Fruit fly (Drosophila melanogaster): ENCODE data around the gene amx.

amx gene

DNA sequence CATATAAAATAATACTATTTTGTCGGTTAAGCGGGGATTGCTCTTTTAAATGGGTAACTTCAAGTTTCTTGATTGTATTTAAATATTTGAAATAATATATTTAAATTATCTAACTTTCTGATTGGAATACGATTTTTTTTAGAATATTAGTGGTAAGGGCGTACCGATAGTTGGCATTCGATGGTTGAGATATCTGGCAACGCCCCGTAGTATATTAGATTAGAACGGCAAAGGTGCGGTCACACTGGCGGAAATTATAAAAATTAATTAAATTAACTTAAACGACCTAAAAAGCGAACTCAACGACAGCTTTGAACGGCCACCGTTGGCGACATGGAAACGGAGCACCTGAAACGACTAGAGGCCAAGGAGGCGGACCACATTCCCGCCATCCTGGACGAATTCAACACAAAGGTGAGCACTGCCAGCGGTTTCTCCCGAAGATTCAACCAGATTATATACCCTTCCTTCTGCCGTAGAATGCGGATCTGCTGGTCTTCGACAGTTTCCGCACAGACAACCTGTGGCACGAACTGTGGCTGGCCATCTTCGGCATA is 8.9 kb upstream of the amx start, which contains the start of gene ric8a (continued):
- TF ChIP-seq maf-S (GFP tag; optimal IDR thresholded peaks at IDR 0.05) (no peak), CG18262 (tag; optimal IDR thresholded peaks at IDR 0.05) (no peak), CG30403 (GFP tag; optimal IDR thresholded peaks at IDR 0.05) (no peak), Mrtf (GFP tag; IDR thresholded peaks at IDR 0.05) (no peak), Dek (tag; optimal IDR thresholded peaks at IDR 0.05) (peak; percentile 26), NfI (GFP tag; optimal IDR thresholded peaks at IDR 0.05) (no peak), CG9215 (GFP tag; IDR thresholded peaks at IDR 0.05) (no peak), unpg (GFP tag; optimal IDR thresholded peaks at IDR 0.05) (no peak), Hand (GFP tag; optimal IDR thresholded peaks at IDR 0.05) (no peak), Scr (GFP tag; IDR thresholded peaks at IDR 0.05; ENCODE audit: partially characterized antibody) (peak; percentile 81), CG10366 (GFP tag; IDR thresholded peaks at IDR 0.05) (no peak), Blimp-1 (GFP tag; optimal IDR thresholded peaks at IDR 0.05) (no peak), CG7928 (GFP tag; optimal IDR thresholded peaks at IDR 0.05) (no peak), CG13775 (GFP tag; optimal IDR thresholded peaks at IDR 0.05) (no peak), trem (tag; optimal IDR thresholded peaks at IDR 0.05) (peak; percentile 67), Chrac-16 (GFP tag; optimal IDR thresholded peaks at IDR 0.05) (no peak), CG18619 (GFP tag; optimal IDR thresholded peaks at IDR 0.05) (no peak), mld (GFP tag; IDR thresholded peaks at IDR 0.05; ENCODE audit: partially characterized antibody) (peak; percentile 65; the same call in 2 of the 3 replicates), CG13287 (GFP tag; IDR thresholded peaks at IDR 0.05; ENCODE audit: partially characterized antibody) (peak; percentile 81), CG15011 (GFP tag; optimal IDR thresholded peaks at IDR 0.05) (no peak), MTF-1 (GFP tag; optimal IDR thresholded peaks at IDR 0.05; ENCODE audit: borderline replicate concordance) (no peak), rib (GFP tag; IDR thresholded peaks at IDR 0.05) (no peak), CG11085 (GFP tag; IDR thresholded peaks at IDR 0.05) (no peak), sna (GFP tag; IDR thresholded peaks at IDR 0.05; ENCODE audit: partially characterized antibody) (peak; percentile 72; the same call in 1 of the 2 replicates), CG5180 (GFP tag; optimal IDR thresholded peaks at IDR 0.05) (no peak), sisA (GFP tag; IDR thresholded peaks at IDR 0.05) (no peak), run (tag; optimal IDR thresholded peaks at IDR 0.05) (no peak), CG6689 (GFP tag; IDR thresholded peaks at IDR 0.05) (no peak), nerfin-2 (GFP tag; IDR thresholded peaks at IDR 0.05; ENCODE audit: partially characterized antibody) (peak; percentile 52; the same call in 1 of the 2 replicates), CG2202 (tag; optimal IDR thresholded peaks at IDR 0.05) (no peak), en (GFP tag; optimal IDR thresholded peaks at IDR 0.05) (no peak), seq (GFP tag; IDR thresholded peaks at IDR 0.05) (no peak), gsb-n (tag; optimal IDR thresholded peaks at IDR 0.05) (no peak), CG17612 (GFP tag; IDR thresholded peaks at IDR 0.05) (no peak), B-H1 (GFP tag; IDR thresholded peaks at IDR 0.05) (no peak), slou (GFP tag; optimal IDR thresholded peaks at IDR 0.05) (no peak), CG6765 (GFP tag; optimal IDR thresholded peaks at IDR 0.05) (no peak), CG32767 (GFP tag; IDR thresholded peaks at IDR 0.05) (no peak), pb (GFP tag; optimal IDR thresholded peaks at IDR 0.05) (no peak), Sin3A (optimal IDR thresholded peaks at IDR 0.05) (peak; percentile 8), zfh2 (GFP tag; optimal IDR thresholded peaks at IDR 0.05) (no peak), CG3065 (GFP tag; optimal IDR thresholded peaks at IDR 0.05) (no peak), kay (GFP tag; optimal IDR thresholded peaks at IDR 0.05) (no peak), CG3281 (GFP tag; optimal IDR thresholded peaks at IDR 0.05) (no peak), caup (GFP tag; optimal IDR thresholded peaks at IDR 0.05; ENCODE audit: severe bottlenecking) (no peak), CG8388 (GFP tag; optimal IDR thresholded peaks at IDR 0.05) (no peak), Abd-B (GFP tag; optimal IDR thresholded peaks at IDR 0.05) (peak; percentile 32), amos (GFP tag; IDR thresholded peaks at IDR 0.05; ENCODE audit: partially characterized antibody) (peak; percentile 85), CG17802 (tag; optimal IDR thresholded peaks at IDR 0.05) (no peak), CG9609 (GFP tag; optimal IDR thresholded peaks at IDR 0.05) (no peak)

Data from whole organism, embryonic.